Comparison of ENCODE assay signal across 1 fruit fly cellular context in genomic region chrX:17397103-17397711, dm6.
TF ChIP-seq lines count a peak whose summit lies in the region.

B-H1 (plus strand) TSS chrX:17397478.

TF ChIP-seq in whole organism, embryonic, 481 proteins besides CTCF, POLR2A, EP300 and RAD21 (continued from another document and continues in another):
- peak; percentile 17; the same call in 1 of the 2 replicates for TF ChIP-seq ttk (GFP tag; IDR thresholded peaks at IDR 0.05; lab: Robert Waterston, UW)
- TF ChIP-seq peb (GFP tag; IDR thresholded peaks at IDR 0.05; lab: Robert Waterston, UW): no peak
- TF ChIP-seq eyg (GFP tag; optimal IDR thresholded peaks at IDR 0.05; lab: Kevin White, UChicago): no peak
- TF ChIP-seq CG14860 (GFP tag; IDR thresholded peaks at IDR 0.05; lab: Robert Waterston, UW; ENCODE audit: partially characterized antibody): no peak
- 0 out of 2 replicates have a peak, but pooled peaks have one; percentile 10 for TF ChIP-seq amos (GFP tag; IDR thresholded peaks at IDR 0.05; lab: Robert Waterston, UW; ENCODE audit: partially characterized antibody)
- no peak for TF ChIP-seq CG15073 (GFP tag; optimal IDR thresholded peaks at IDR 0.05; lab: Kevin White, UChicago)
- TF ChIP-seq CG32532 (GFP tag; IDR thresholded peaks at IDR 0.05; lab: Robert Waterston, UW): 0 out of 2 replicates have a peak, but pooled peaks have one; percentile 34
- TF ChIP-seq CG14965 (GFP tag; optimal IDR thresholded peaks at IDR 0.05; lab: Kevin White, UChicago; ENCODE audit: borderline replicate concordance): no peak
- no peak for TF ChIP-seq CG12391 (tag; optimal IDR thresholded peaks at IDR 0.05; lab: Kevin White, UChicago)
- TF ChIP-seq tll (GFP tag; optimal IDR thresholded peaks at IDR 0.05; lab: Kevin White, UChicago): peak in 1 of 2 experiments; percentile 19
- peak; percentile 69 for TF ChIP-seq vvl (GFP tag; IDR thresholded peaks at IDR 0.05; lab: Robert Waterston, UW)
- no peak for TF ChIP-seq Hr39 (optimal IDR thresholded peaks at IDR 0.05; lab: Kevin White, UChicago)
- TF ChIP-seq CG13424 (tag; optimal IDR thresholded peaks at IDR 0.05; lab: Kevin White, UChicago): no peak
- TF ChIP-seq CG10431 (GFP tag; optimal IDR thresholded peaks at IDR 0.05; lab: Kevin White, UChicago): no peak
- TF ChIP-seq row (GFP tag; IDR thresholded peaks at IDR 0.05; lab: Robert Waterston, UW): no peak; the same call in 2 of the 3 replicates
- no peak for TF ChIP-seq gcm2 (GFP tag; optimal IDR thresholded peaks at IDR 0.05; lab: Kevin White, UChicago)
- TF ChIP-seq tap (tag; optimal IDR thresholded peaks at IDR 0.05; lab: Kevin White, UChicago): no peak
- no peak for TF ChIP-seq CG9817 (tag; optimal IDR thresholded peaks at IDR 0.05; lab: Kevin White, UChicago)
- TF ChIP-seq CG12299 (tag; optimal IDR thresholded peaks at IDR 0.05; lab: Kevin White, UChicago): no peak
- peak; percentile 49 for TF ChIP-seq jing (GFP tag; optimal IDR thresholded peaks at IDR 0.05; lab: Kevin White, UChicago)
- peak; percentile 70 for TF ChIP-seq gsb-n (tag; optimal IDR thresholded peaks at IDR 0.05; lab: Kevin White, UChicago)
- TF ChIP-seq bigmax (GFP tag; optimal IDR thresholded peaks at IDR 0.05; lab: Kevin White, UChicago): no peak
- no peak for TF ChIP-seq CG10543 (GFP tag; optimal IDR thresholded peaks at IDR 0.05; lab: Kevin White, UChicago)
- TF ChIP-seq CG4730 (GFP tag; IDR thresholded peaks at IDR 0.05; lab: Robert Waterston, UW): no peak
- TF ChIP-seq CG1792 (GFP tag; optimal IDR thresholded peaks at IDR 0.05; lab: Kevin White, UChicago): no peak
- no peak for TF ChIP-seq h (optimal IDR thresholded peaks at IDR 0.05; lab: Kevin White, UChicago)
- no peak for TF ChIP-seq Camta (GFP tag; optimal IDR thresholded peaks at IDR 0.05; lab: Kevin White, UChicago)
- no peak for TF ChIP-seq CG3847 (GFP tag; IDR thresholded peaks at IDR 0.05; lab: Robert Waterston, UW)
- no peak for TF ChIP-seq CG34422 (GFP tag; IDR thresholded peaks at IDR 0.05; lab: Robert Waterston, UW)
- TF ChIP-seq CG14050 (GFP tag; IDR thresholded peaks at IDR 0.05; lab: Robert Waterston, UW): no peak
- no peak for TF ChIP-seq CG2678 (tag; optimal IDR thresholded peaks at IDR 0.05; lab: Kevin White, UChicago)
- no peak for TF ChIP-seq Optix (GFP tag; IDR thresholded peaks at IDR 0.05; lab: Robert Waterston, UW)
- no peak for TF ChIP-seq vfl (GFP tag; optimal IDR thresholded peaks at IDR 0.05; lab: Kevin White, UChicago)
- TF ChIP-seq CG11560 (tag; IDR thresholded peaks at IDR 0.05; lab: Robert Waterston, UW): no peak
- peak; percentile 8 for TF ChIP-seq HmgD (GFP tag; optimal IDR thresholded peaks at IDR 0.05; lab: Kevin White, UChicago)
- no peak for TF ChIP-seq dmrt99B (tag; optimal IDR thresholded peaks at IDR 0.05; lab: Kevin White, UChicago)
- TF ChIP-seq zf30C (GFP tag; optimal IDR thresholded peaks at IDR 0.05; lab: Kevin White, UChicago): no peak
- TF ChIP-seq CG3281 (GFP tag; optimal IDR thresholded peaks at IDR 0.05; lab: Kevin White, UChicago): no peak
- TF ChIP-seq hkb (optimal IDR thresholded peaks at IDR 0.05; lab: Kevin White, UChicago): no peak
- no peak for TF ChIP-seq hkb (GFP tag; IDR thresholded peaks at IDR 0.05; lab: Robert Waterston, UW)
- no peak for TF ChIP-seq CG14441 (GFP tag; IDR thresholded peaks at IDR 0.05; lab: Robert Waterston, UW)
- no peak for TF ChIP-seq CG14014 (GFP tag; IDR thresholded peaks at IDR 0.05; lab: Robert Waterston, UW)
- TF ChIP-seq CG6854 (GFP tag; optimal IDR thresholded peaks at IDR 0.05; lab: Kevin White, UChicago): no peak
- no peak for TF ChIP-seq CG4404 (GFP tag; IDR thresholded peaks at IDR 0.05; lab: Robert Waterston, UW)
- TF ChIP-seq bbx (GFP tag; IDR thresholded peaks at IDR 0.05; lab: Robert Waterston, UW; ENCODE audit: partially characterized antibody): peak; percentile 47
- peak; percentile 14 for TF ChIP-seq CG17829 (tag; optimal IDR thresholded peaks at IDR 0.05; lab: Kevin White, UChicago)
- no peak for TF ChIP-seq CG15696 (tag; optimal IDR thresholded peaks at IDR 0.05; lab: Kevin White, UChicago)
- no peak for TF ChIP-seq insv (GFP tag; optimal IDR thresholded peaks at IDR 0.05; lab: Kevin White, UChicago)
- TF ChIP-seq CG17912 (GFP tag; optimal IDR thresholded peaks at IDR 0.05; lab: Kevin White, UChicago): no peak
- TF ChIP-seq sd (tag; optimal IDR thresholded peaks at IDR 0.05; lab: Kevin White, UChicago): no peak
- no peak for TF ChIP-seq CG12942 (GFP tag; optimal IDR thresholded peaks at IDR 0.05; lab: Kevin White, UChicago)
- 0 out of 3 replicates have a peak, but pooled peaks have one; percentile 23 for TF ChIP-seq CG7963 (GFP tag; IDR thresholded peaks at IDR 0.05; lab: Robert Waterston, UW; ENCODE audit: partially characterized antibody)
- peak; percentile 31 for TF ChIP-seq oc (tag; optimal IDR thresholded peaks at IDR 0.05; lab: Kevin White, UChicago)
- peak; percentile 41; the same call in 1 of the 3 replicates for TF ChIP-seq CG2199 (GFP tag; IDR thresholded peaks at IDR 0.05; lab: Robert Waterston, UW)
- TF ChIP-seq tio (GFP tag; optimal IDR thresholded peaks at IDR 0.05; lab: Kevin White, UChicago): no peak
- TF ChIP-seq kni (GFP tag; optimal IDR thresholded peaks at IDR 0.05; lab: Kevin White, UChicago): peak; percentile 6
- no peak for TF ChIP-seq CG11695 (GFP tag; IDR thresholded peaks at IDR 0.05; lab: Robert Waterston, UW)
- TF ChIP-seq slbo (GFP tag; IDR thresholded peaks at IDR 0.05; lab: Robert Waterston, UW): no peak
- no peak for TF ChIP-seq Sry-β (GFP tag; optimal IDR thresholded peaks at IDR 0.05; lab: Kevin White, UChicago)
- no peak for TF ChIP-seq TFAM (GFP tag; optimal IDR thresholded peaks at IDR 0.05; lab: Kevin White, UChicago)
- TF ChIP-seq Atf-2 (GFP tag; optimal IDR thresholded peaks at IDR 0.05; lab: Kevin White, UChicago): no peak
- no peak for TF ChIP-seq lbe (GFP tag; optimal IDR thresholded peaks at IDR 0.05; lab: Kevin White, UChicago)
- TF ChIP-seq CG9797 (GFP tag; optimal IDR thresholded peaks at IDR 0.05; lab: Kevin White, UChicago): no peak
- no peak for TF ChIP-seq her (GFP tag; optimal IDR thresholded peaks at IDR 0.05; lab: Kevin White, UChicago)
- no peak for TF ChIP-seq eve (GFP tag; optimal IDR thresholded peaks at IDR 0.05; lab: Kevin White, UChicago)
- no peak for TF ChIP-seq CG7987 (GFP tag; optimal IDR thresholded peaks at IDR 0.05; lab: Kevin White, UChicago)
- TF ChIP-seq CG16813 (GFP tag; IDR thresholded peaks at IDR 0.05; lab: Robert Waterston, UW; ENCODE audit: partially characterized antibody): no peak
- TF ChIP-seq lov (optimal IDR thresholded peaks at IDR 0.05; lab: Kevin White, UChicago): no peak
- no peak for TF ChIP-seq lov (GFP tag; IDR thresholded peaks at IDR 0.05; lab: Robert Waterston, UW)
- no peak for TF ChIP-seq CG14667 (GFP tag; IDR thresholded peaks at IDR 0.05; lab: Robert Waterston, UW)
- no peak for TF ChIP-seq unpg (GFP tag; optimal IDR thresholded peaks at IDR 0.05; lab: Kevin White, UChicago)
- TF ChIP-seq CG7928 (GFP tag; optimal IDR thresholded peaks at IDR 0.05; lab: Kevin White, UChicago): no peak
- no peak for TF ChIP-seq mld (GFP tag; IDR thresholded peaks at IDR 0.05; lab: Robert Waterston, UW; ENCODE audit: partially characterized antibody)
- no peak for TF ChIP-seq MBD-R2 (GFP tag; IDR thresholded peaks at IDR 0.05; lab: Robert Waterston, UW)
- TF ChIP-seq phol (tag; optimal IDR thresholded peaks at IDR 0.05; lab: Kevin White, UChicago): peak; percentile 86
- peak; percentile 44; the same call in 1 of the 3 replicates for TF ChIP-seq CG6791 (GFP tag; IDR thresholded peaks at IDR 0.05; lab: Robert Waterston, UW; ENCODE audit: partially characterized antibody)
- TF ChIP-seq mam (GFP tag; optimal IDR thresholded peaks at IDR 0.05; lab: Kevin White, UChicago): no peak
- no peak for TF ChIP-seq pan (optimal IDR thresholded peaks at IDR 0.05; lab: Kevin White, UChicago)
- peak in 1 of 2 experiments; percentile 29 for TF ChIP-seq pan (GFP tag; optimal IDR thresholded peaks at IDR 0.05 in 1 of 2, IDR thresholded peaks at IDR 0.05 in 1 of 2)
- no peak for TF ChIP-seq Dip2 (GFP tag; IDR thresholded peaks at IDR 0.05; lab: Robert Waterston, UW)
- no peak for TF ChIP-seq CG1647 (GFP tag; optimal IDR thresholded peaks at IDR 0.05; lab: Kevin White, UChicago)
- TF ChIP-seq sqz (GFP tag; optimal IDR thresholded peaks at IDR 0.05; lab: Kevin White, UChicago): peak; percentile 8
- TF ChIP-seq Six4 (GFP tag; optimal IDR thresholded peaks at IDR 0.05; lab: Kevin White, UChicago): no peak
- no peak for TF ChIP-seq CG8388 (GFP tag; optimal IDR thresholded peaks at IDR 0.05; lab: Kevin White, UChicago)
- TF ChIP-seq cas (GFP tag; IDR thresholded peaks at IDR 0.05; lab: Robert Waterston, UW): no peak
- TF ChIP-seq sc (optimal IDR thresholded peaks at IDR 0.05; lab: Kevin White, UChicago): no peak
- TF ChIP-seq sc (GFP tag; optimal IDR thresholded peaks at IDR 0.05; lab: Kevin White, UChicago): peak; percentile 29
- TF ChIP-seq CG10321 (GFP tag; IDR thresholded peaks at IDR 0.05; lab: Robert Waterston, UW): peak; percentile 97
- no peak for TF ChIP-seq Meics (GFP tag; optimal IDR thresholded peaks at IDR 0.05; lab: Kevin White, UChicago)
- no peak for TF ChIP-seq ranshi (GFP tag; IDR thresholded peaks at IDR 0.05; lab: Robert Waterston, UW)
- TF ChIP-seq CG6683 (GFP tag; optimal IDR thresholded peaks at IDR 0.05; lab: Kevin White, UChicago): no peak
- TF ChIP-seq ham (GFP tag; IDR thresholded peaks at IDR 0.05; lab: Robert Waterston, UW): no peak
- no peak for TF ChIP-seq pzg (GFP tag; optimal IDR thresholded peaks at IDR 0.05; lab: Kevin White, UChicago)
- TF ChIP-seq gcm (GFP tag; optimal IDR thresholded peaks at IDR 0.05; lab: Kevin White, UChicago): peak; percentile 27
- TF ChIP-seq zfh2 (GFP tag; optimal IDR thresholded peaks at IDR 0.05; lab: Kevin White, UChicago): no peak
- TF ChIP-seq C15 (GFP tag; IDR thresholded peaks at IDR 0.05; lab: Robert Waterston, UW): no peak
- TF ChIP-seq fru (optimal IDR thresholded peaks at IDR 0.05; lab: Kevin White, UChicago): no peak
- peak; percentile 11; the same call in 1 of the 2 replicates for TF ChIP-seq E2f1 (GFP tag; IDR thresholded peaks at IDR 0.05; lab: Robert Waterston, UW)
- no peak for TF ChIP-seq klu (GFP tag; IDR thresholded peaks at IDR 0.05; lab: Robert Waterston, UW)
- TF ChIP-seq CG1233 (GFP tag; optimal IDR thresholded peaks at IDR 0.05; lab: Kevin White, UChicago): no peak
- TF ChIP-seq Dbx (GFP tag; IDR thresholded peaks at IDR 0.05; lab: Robert Waterston, UW): no peak
- peak; percentile 7 for TF ChIP-seq nerfin-1 (tag; optimal IDR thresholded peaks at IDR 0.05; lab: Kevin White, UChicago)
- no peak for TF ChIP-seq CG13296 (GFP tag; optimal IDR thresholded peaks at IDR 0.05; lab: Kevin White, UChicago)
- peak; percentile 42 for TF ChIP-seq ftz-f1 (GFP tag; optimal IDR thresholded peaks at IDR 0.05; lab: Kevin White, UChicago)
- no peak for TF ChIP-seq ssp (GFP tag; IDR thresholded peaks at IDR 0.05; lab: Robert Waterston, UW)
- no peak for TF ChIP-seq CG6813 (GFP tag; optimal IDR thresholded peaks at IDR 0.05; lab: Kevin White, UChicago)
- no peak for TF ChIP-seq ro (GFP tag; IDR thresholded peaks at IDR 0.05; lab: Robert Waterston, UW)
- no peak for TF ChIP-seq CG9876 (GFP tag; optimal IDR thresholded peaks at IDR 0.05; lab: Kevin White, UChicago)
- TF ChIP-seq CG17359 (tag; optimal IDR thresholded peaks at IDR 0.05; lab: Kevin White, UChicago): no peak
- no peak for TF ChIP-seq Stat92E (GFP tag; optimal IDR thresholded peaks at IDR 0.05; lab: Kevin White, UChicago)
- TF ChIP-seq crp (GFP tag; optimal IDR thresholded peaks at IDR 0.05; lab: Kevin White, UChicago): no peak
- TF ChIP-seq ase (GFP tag; IDR thresholded peaks at IDR 0.05; lab: Robert Waterston, UW): no peak
- no peak for TF ChIP-seq CG4820 (GFP tag; optimal IDR thresholded peaks at IDR 0.05; lab: Kevin White, UChicago)
- TF ChIP-seq B-H2 (GFP tag; optimal IDR thresholded peaks at IDR 0.05; lab: Kevin White, UChicago): no peak
- no peak for TF ChIP-seq gt (GFP tag; IDR thresholded peaks at IDR 0.05; lab: Robert Waterston, UW)
- 0 out of 3 replicates have a peak, but pooled peaks have one; percentile 19 for TF ChIP-seq z (GFP tag; IDR thresholded peaks at IDR 0.05; lab: Robert Waterston, UW)
- no peak for TF ChIP-seq CG12155 (GFP tag; optimal IDR thresholded peaks at IDR 0.05; lab: Kevin White, UChicago)
- TF ChIP-seq knrl (GFP tag; IDR thresholded peaks at IDR 0.05; lab: Robert Waterston, UW; ENCODE audit: partially characterized antibody): peak; percentile 20; the same call in 1 of the 3 replicates
- TF ChIP-seq CG1024 (GFP tag; IDR thresholded peaks at IDR 0.05; lab: Robert Waterston, UW): no peak
- no peak for TF ChIP-seq CG9609 (GFP tag; optimal IDR thresholded peaks at IDR 0.05; lab: Kevin White, UChicago)
- TF ChIP-seq CG2120 (GFP tag; optimal IDR thresholded peaks at IDR 0.05; lab: Kevin White, UChicago): no peak
- peak; percentile 66; the same call in 1 of the 2 replicates for TF ChIP-seq CG4360 (GFP tag; IDR thresholded peaks at IDR 0.05; lab: Robert Waterston, UW)
- TF ChIP-seq CG17186 (GFP tag; optimal IDR thresholded peaks at IDR 0.05; lab: Kevin White, UChicago): no peak
- no peak for TF ChIP-seq Doc2 (GFP tag; IDR thresholded peaks at IDR 0.05; lab: Robert Waterston, UW)
- peak; percentile 92 for TF ChIP-seq Nf-YA (GFP tag; IDR thresholded peaks at IDR 0.05; lab: Robert Waterston, UW)
- no peak for TF ChIP-seq danr (GFP tag; IDR thresholded peaks at IDR 0.05; lab: Robert Waterston, UW)
- TF ChIP-seq grau (tag; optimal IDR thresholded peaks at IDR 0.05; lab: Kevin White, UChicago): no peak
- no peak for TF ChIP-seq Ptx1 (GFP tag; IDR thresholded peaks at IDR 0.05; lab: Robert Waterston, UW)
- peak; percentile 38; the same call in 1 of the 3 replicates for TF ChIP-seq so (GFP tag; IDR thresholded peaks at IDR 0.05; lab: Robert Waterston, UW)
- no peak for TF ChIP-seq kah (GFP tag; optimal IDR thresholded peaks at IDR 0.05; lab: Kevin White, UChicago)
- no peak for TF ChIP-seq CG17328 (GFP tag; IDR thresholded peaks at IDR 0.05; lab: Robert Waterston, UW)
- no peak for TF ChIP-seq Mes4 (GFP tag; optimal IDR thresholded peaks at IDR 0.05; lab: Kevin White, UChicago)
- no peak for TF ChIP-seq cato (GFP tag; optimal IDR thresholded peaks at IDR 0.05; lab: Kevin White, UChicago; ENCODE audit: borderline replicate concordance)
- TF ChIP-seq CG16815 (GFP tag; optimal IDR thresholded peaks at IDR 0.05; lab: Kevin White, UChicago): no peak
- no peak for TF ChIP-seq wek (GFP tag; optimal IDR thresholded peaks at IDR 0.05; lab: Kevin White, UChicago)
- peak; percentile 97 for TF ChIP-seq Nf-YC (tag; optimal IDR thresholded peaks at IDR 0.05; lab: Kevin White, UChicago)
